Worm (Caenorhabditis elegans) whole organism, L3 larva: ENCODE results near the gene R13H4.6.

Experiments
- ceh-9 ChIP-seq: sonication (generic microtip); optimal IDR thresholded peaks from 2 replicates; lab custom pipeline; 2018; ENCODE audit warnings: missing biosample characterization, missing genetic modification characterization
- fos-1 ChIP-seq: fragments of 150-350 bp; optimal IDR thresholded peaks from 2 replicates; lab custom pipeline; 2014; ENCODE audit warnings: missing biosample characterization, missing genetic modification characterization
- lin-15B ChIP-seq: fragments of 150-350 bp; optimal IDR thresholded peaks from 2 replicates; lab custom pipeline; 2014; ENCODE audit warnings: missing biosample characterization, missing genetic modification characterization
- nhr-237 ChIP-seq: fragments of 150-350 bp; optimal IDR thresholded peaks from 2 replicates; lab custom pipeline; 2014; ENCODE audit warnings: missing biosample characterization, missing genetic modification characterization
- nhr-76 ChIP-seq: fragments of 150-350 bp; sonication (generic microtip); optimal IDR thresholded peaks from 5 replicates; lab custom pipeline; 2014; ENCODE audit warnings: missing biosample characterization, missing genetic modification characterization
- skn-1 ChIP-seq: fragments of 150-350 bp; optimal IDR thresholded peaks from 2 replicates; lab custom pipeline; 2014; ENCODE audit warnings: missing biosample characterization, missing genetic modification characterization
- snpc-4 ChIP-seq: fragments of 150-350 bp; optimal IDR thresholded peaks from 2 replicates; lab custom pipeline; 2014; ENCODE audit warnings: missing biosample characterization, missing genetic modification characterization
- unc-62 ChIP-seq: fragments of 150-350 bp; sonication (generic microtip); optimal IDR thresholded peaks from 4 replicates; lab custom pipeline; 2014; ENCODE audit warnings: missing biosample characterization, missing genetic modification reagents, missing genetic modification characterization

DNA sequence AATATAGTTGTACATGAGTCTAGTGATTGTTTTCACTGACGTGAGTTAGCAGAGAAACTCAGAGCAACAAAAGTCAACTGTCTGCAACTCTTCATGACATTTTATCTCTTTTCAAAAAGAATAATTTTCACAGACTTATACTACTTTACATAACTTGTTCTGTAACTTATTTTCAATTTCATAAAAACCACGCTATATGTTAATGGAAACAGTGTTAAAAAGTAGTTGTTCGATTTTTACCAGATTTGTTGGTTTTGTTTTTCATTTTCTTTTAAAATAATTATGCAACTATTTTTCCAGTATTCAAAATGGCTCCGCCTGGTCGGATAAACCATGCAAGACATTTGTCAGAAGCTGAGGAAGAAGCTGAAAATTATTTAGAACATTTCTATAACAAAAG lies 12.1 kb downstream of the R13H4.6 start, which contains the start of gene sulp-4:
- TF ChIP-seq fos-1 (tag; lab: Kevin White, UChicago) = no peak
- TF ChIP-seq nhr-237 = no peak
- no peak for TF ChIP-seq skn-1 (tag; lab: Kevin White, UChicago)
- TF ChIP-seq nhr-76 (tag; lab: Kevin White, UChicago) = no peak
- TF ChIP-seq ceh-9 (tag; lab: Kevin White, UChicago) = no peak
- no peak for TF ChIP-seq unc-62 (GFP tag; lab: Kevin White, UChicago)
- TF ChIP-seq lin-15B (tag; lab: Kevin White, UChicago) = no peak
- no peak for TF ChIP-seq snpc-4
